Worm (Caenorhabditis elegans): ENCODE measurements around the gene hacl-1.

The hacl-1 gene

ce11 chrII:11501956-11502355 is 9.2 kb upstream of the hacl-1 start:
- TF ChIP-seq nhr-77 (tag; optimal IDR thresholded peaks at IDR 0.05) (no peak), unc-62 (GFP tag; optimal IDR thresholded peaks at IDR 0.05) (no peak), ama-1 (optimal IDR thresholded peaks at IDR 0.05) (no peak), ceh-82 (tag; optimal IDR thresholded peaks at IDR 0.05) (no peak), ZK546.5 (tag; optimal IDR thresholded peaks at IDR 0.05) (no peak), sea-2 (GFP tag; optimal IDR thresholded peaks at IDR 0.05) (no peak), tbx-2 (tag; optimal IDR thresholded peaks at IDR 0.05) (peak; percentile 39), elt-3 (tag; optimal IDR thresholded peaks at IDR 0.05) (peak; percentile 98 to 100 (median 100)), nhr-23 (tag; optimal IDR thresholded peaks at IDR 0.05) (peak; percentile 49), nhr-12 (tag; optimal IDR thresholded peaks at IDR 0.05) (no peak), zag-1 (tag; optimal IDR thresholded peaks at IDR 0.05) (no peak), nhr-43 (tag; optimal IDR thresholded peaks at IDR 0.05; ENCODE audit: poor library complexity, severe bottlenecking) (peak; percentile 81), nhr-28 (tag; optimal IDR thresholded peaks at IDR 0.05) (no peak), nhr-11 (tag; optimal IDR thresholded peaks at IDR 0.05) (no peak), nhr-25 (tag; optimal IDR thresholded peaks at IDR 0.05) (peak; percentile 60), egl-27 (tag; optimal IDR thresholded peaks at IDR 0.05) (no peak), skn-1 (tag; optimal IDR thresholded peaks at IDR 0.05) (no peak), unc-39 (tag; optimal IDR thresholded peaks at IDR 0.05) (no peak), hmg-11 (tag; optimal IDR thresholded peaks at IDR 0.05) (no peak), aly-2 (tag; optimal IDR thresholded peaks at IDR 0.05) (no peak), lin-39 (tag; optimal IDR thresholded peaks at IDR 0.05) (no peak)

ce11 chrII:11500198-11500597 is 7.4 kb upstream of the hacl-1 start, which contains the start of gene B0334.20:
Gene B0334.20, minus strand, starts transcription at chrII:11500459.
- TF ChIP-seq R02D3.7 (tag; optimal IDR thresholded peaks at IDR 0.05): no peak
- TF ChIP-seq elt-2 (tag; optimal IDR thresholded peaks at IDR 0.05): peak; percentile 44

- TF ChIP-seq lin-15B (tag; optimal IDR thresholded peaks at IDR 0.05) (no peak), ceh-16 (tag; optimal IDR thresholded peaks at IDR 0.05) (no peak), fkh-10 (GFP tag; optimal IDR thresholded peaks at IDR 0.05) (no peak), pha-4 (tag; optimal IDR thresholded peaks at IDR 0.05) (no peak), sea-2 (GFP tag; optimal IDR thresholded peaks at IDR 0.05) (no peak), lsy-12 (tag; optimal IDR thresholded peaks at IDR 0.05) (no peak), ZK546.5 (tag; optimal IDR thresholded peaks at IDR 0.05) (no peak), aly-2 (tag; optimal IDR thresholded peaks at IDR 0.05) (no peak), snpc-4 (tag; optimal IDR thresholded peaks at IDR 0.05) (no peak), pqm-1 (tag; optimal IDR thresholded peaks at IDR 0.05) (no peak), eor-1 (tag; optimal IDR thresholded peaks at IDR 0.05) (no peak), skn-1 (tag; optimal IDR thresholded peaks at IDR 0.05) (no peak), unc-62 (GFP tag; optimal IDR thresholded peaks at IDR 0.05) (no peak), ztf-4 (tag; optimal IDR thresholded peaks at IDR 0.05) (no peak), ceh-82 (tag; optimal IDR thresholded peaks at IDR 0.05) (no peak), ztf-11 (tag; optimal IDR thresholded peaks at IDR 0.05) (no peak), elt-1 (tag; optimal IDR thresholded peaks at IDR 0.05) (no peak), mdl-1 (tag; optimal IDR thresholded peaks at IDR 0.05) (no peak), lin-39 (tag; optimal IDR thresholded peaks at IDR 0.05) (no peak)
Observed at ce11 chrII:11497365-11497764, 4.6 kb upstream of the hacl-1 start, which contains the start of gene B0334.5. Gene B0334.5, plus strand, starts transcription at chrII:11497665.

ce11 chrII:11496767-11497166 is 4.0 kb upstream of the hacl-1 start, which contains the start of gene emc-5:
Gene emc-5, plus strand, starts transcription at chrII:11496780.
- TF ChIP-seq tbx-2 (tag; optimal IDR thresholded peaks at IDR 0.05): no peak
- TF ChIP-seq fkh-2 (tag; optimal IDR thresholded peaks at IDR 0.05): no peak
- TF ChIP-seq lin-39 (tag; optimal IDR thresholded peaks at IDR 0.05): peak; percentile 69
- peak; percentile 21 for TF ChIP-seq nfya-1 (tag; optimal IDR thresholded peaks at IDR 0.05; ENCODE audit: insufficient read depth)
- TF ChIP-seq ztf-4 (tag; optimal IDR thresholded peaks at IDR 0.05): no peak
- TF ChIP-seq daf-12 (tag; optimal IDR thresholded peaks at IDR 0.05): no peak

All from whole organism, L3 larva.